Worm (Caenorhabditis elegans) whole organism, L4/young adult: Measurements from ENCODE around the gene K09H11.6.

Experiments used
- W03F9.2 ChIP-seq: fragments of 150-350 bp; optimal IDR thresholded peaks from 2 replicates; lab custom pipeline; 2014; ENCODE audit warnings: missing biosample characterization, missing genetic modification characterization
- dao-5 ChIP-seq: sonication (generic microtip); optimal IDR thresholded peaks from 2 replicates; lab custom pipeline; 2016; ENCODE audit warnings: missing genotype, missing genetic modification characterization, moderate library complexity, missing compliant biosample characterization
- him-1 ChIP-seq: sonication (generic microtip); optimal IDR thresholded peaks from 2 replicates; lab custom pipeline; 2016; ENCODE audit warnings: missing genotype, missing genetic modification reagents, missing genetic modification characterization, missing compliant biosample characterization

- no peak for TF ChIP-seq him-1 (tag; lab: Kevin White, UChicago)
- no peak for TF ChIP-seq W03F9.2
- TF ChIP-seq dao-5: no peak
Observed at ce11 chrV:5699835-5700441, 36.0 kb downstream of the K09H11.6 start, which contains the start of gene clec-1.
